Worm (Caenorhabditis elegans) whole organism, mixed stage, embryonic: ENCODE results near the gene drh-1.

ENCODE experiments used
- bed-3 ChIP-seq: fragments of 200-800 bp; sonication (Bioruptor generic); optimal IDR thresholded peaks from 3 replicates; lab custom pipeline; 2018; ENCODE audit warnings: mild to moderate bottlenecking, missing genetic modification characterization, moderate library complexity, missing compliant biosample characterization
- lsy-2 ChIP-seq: fragments of 150-350 bp; optimal IDR thresholded peaks from 2 replicates; lab custom pipeline; 2014; ENCODE audit warnings: missing biosample characterization, missing genetic modification characterization
- pha-4 ChIP-seq: fragments of 150-350 bp; optimal IDR thresholded peaks from 2 replicates; lab custom pipeline; 2018; ENCODE audit warnings: missing biosample characterization, missing genetic modification reagents, missing genetic modification characterization
- sptf-1 ChIP-seq: sonication (generic microtip); optimal IDR thresholded peaks from 2 replicates; lab custom pipeline; 2017; ENCODE audit warnings: mild to moderate bottlenecking, missing genetic modification characterization, moderate library complexity, missing compliant biosample characterization
- unc-62 ChIP-seq: fragments of 150-350 bp; optimal IDR thresholded peaks from 2 replicates; lab custom pipeline; 2014; ENCODE audit warnings: missing biosample characterization, missing genetic modification reagents, missing genetic modification characterization

DNA sequence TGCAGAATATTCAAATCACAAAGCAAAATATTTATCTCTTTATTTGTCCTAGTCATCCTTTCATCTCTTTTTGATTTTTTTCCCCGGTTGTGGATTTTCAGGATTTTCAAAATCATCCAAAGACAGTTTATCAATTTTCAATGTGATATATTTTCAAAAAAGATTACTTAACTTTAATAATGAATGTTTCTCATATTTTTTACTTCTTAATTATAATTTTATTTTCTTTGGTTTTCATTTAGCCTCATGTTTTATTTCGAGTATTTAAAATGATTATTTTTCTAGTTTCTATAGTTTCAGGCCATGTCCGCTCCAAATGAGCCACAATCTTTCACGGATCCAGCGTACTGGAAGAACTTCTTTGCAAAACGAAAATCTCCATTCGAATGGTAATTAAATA lies 21.6 kb upstream of the drh-1 start, which contains the start of gene metl-13:
- TF ChIP-seq bed-3 (GFP tag; lab: Kevin White, UChicago) (no peak), sptf-1 (tag; lab: Kevin White, UChicago) (no peak), lsy-2 (tag; lab: Kevin White, UChicago) (no peak), unc-62 (GFP tag; lab: Kevin White, UChicago) (no peak), pha-4 (tag; lab: Kevin White, UChicago) (no peak)
